Worm (Caenorhabditis elegans) whole organism, L3 larva: ENCODE results near the gene nlp-56.
"Not testable (repeated sequence)": the region's sequence is repeated elsewhere in the genome, so short reads cannot be mapped to it uniquely, and the experiment has no call there.

Experiments
- R02D3.7 ChIP-seq: fragments of 150-350 bp; optimal IDR thresholded peaks from 2 replicates; lab custom pipeline; 2014; ENCODE audit warnings: missing biosample characterization, missing genetic modification characterization
- ZK546.5 ChIP-seq: sonication (generic microtip); optimal IDR thresholded peaks from 2 replicates; lab custom pipeline; 2017; ENCODE audit warnings: missing biosample characterization, missing genetic modification characterization
- aly-2 ChIP-seq: fragments of 150-350 bp; optimal IDR thresholded peaks from 2 replicates; lab custom pipeline; 2014; ENCODE audit warnings: missing biosample characterization, missing genetic modification characterization
- ama-1 ChIP-seq: fragments of 150-350 bp; optimal IDR thresholded peaks from 2 replicates; lab custom pipeline; 2018
- ceh-28 ChIP-seq: fragments of 150-350 bp; optimal IDR thresholded peaks from 2 replicates; lab custom pipeline; 2014; ENCODE audit warnings: missing biosample characterization, missing genetic modification reagents, missing genetic modification characterization
- ceh-82 ChIP-seq: fragments of 150-350 bp; optimal IDR thresholded peaks from 2 replicates; lab custom pipeline; 2014; ENCODE audit warnings: missing biosample characterization, missing genetic modification characterization
- egl-27 ChIP-seq: sonication (generic microtip); optimal IDR thresholded peaks from 4 replicates; lab custom pipeline; 2017; ENCODE audit warnings: missing biosample characterization, missing genetic modification reagents, missing genetic modification characterization
- egl-5 ChIP-seq: fragments of 150-350 bp; optimal IDR thresholded peaks from 2 replicates; lab custom pipeline; 2017; ENCODE audit warnings: missing biosample characterization, missing genetic modification reagents, missing genetic modification characterization, inconsistent platforms
- elt-2 ChIP-seq: sonication (generic microtip); optimal IDR thresholded peaks from 2 replicates; lab custom pipeline; 2016; ENCODE audit warnings: missing genetic modification reagents, mild to moderate bottlenecking, missing genetic modification characterization, missing compliant biosample characterization
- elt-3 ChIP-seq, 3 experiments: fragments of 150-350 bp in 1 of 3; sonication (generic microtip) in 2 of 3; optimal IDR thresholded peaks; 2 replicates in 2 of 3; 4 replicates in 1 of 3; lab custom pipeline; 2014 to 2017; ENCODE audit warnings: missing biosample characterization in 3 of 3, missing genetic modification characterization in 3 of 3
- eor-1 ChIP-seq, 2 experiments: fragments of 150-350 bp; optimal IDR thresholded peaks; 2 replicates each; lab custom pipeline; 2014 to 2018; ENCODE audit warnings: missing biosample characterization in 2 of 2, missing genetic modification characterization in 2 of 2
- hmg-11 ChIP-seq: sonication (generic microtip); optimal IDR thresholded peaks from 2 replicates; lab custom pipeline; 2016; ENCODE audit warnings: missing genetic modification characterization, missing compliant biosample characterization
- lin-15B ChIP-seq: fragments of 150-350 bp; optimal IDR thresholded peaks from 2 replicates; lab custom pipeline; 2014; ENCODE audit warnings: missing biosample characterization, missing genetic modification characterization
- lin-39 ChIP-seq: fragments of 150-350 bp; optimal IDR thresholded peaks from 2 replicates; lab custom pipeline; 2018; ENCODE audit warnings: missing biosample characterization, missing genetic modification reagents, missing genetic modification characterization
- lsy-12 ChIP-seq: sonication (generic microtip); optimal IDR thresholded peaks from 2 replicates; lab custom pipeline; 2016; ENCODE audit warnings: mild to moderate bottlenecking, missing genetic modification characterization, missing compliant biosample characterization
- mdl-1 ChIP-seq: fragments of 150-350 bp; optimal IDR thresholded peaks from 2 replicates; lab custom pipeline; 2014; ENCODE audit warnings: missing biosample characterization, missing genetic modification characterization
- nfya-1 ChIP-seq: sonication (generic microtip); optimal IDR thresholded peaks from 2 replicates; lab custom pipeline; 2017; ENCODE audit warnings: missing genetic modification characterization, mild to moderate bottlenecking, missing compliant biosample characterization, antibody characterized with exemption, moderate library complexity; ENCODE audit not compliant: insufficient read depth
- nhr-11 ChIP-seq: fragments of 150-350 bp; optimal IDR thresholded peaks from 2 replicates; lab custom pipeline; 2014; ENCODE audit warnings: missing biosample characterization, missing genetic modification characterization
- nhr-23 ChIP-seq: fragments of 150-350 bp; optimal IDR thresholded peaks from 2 replicates; lab custom pipeline; 2014; ENCODE audit warnings: missing biosample characterization, missing genetic modification reagents, missing genetic modification characterization
- nhr-237 ChIP-seq: fragments of 150-350 bp; optimal IDR thresholded peaks from 2 replicates; lab custom pipeline; 2014; ENCODE audit warnings: missing biosample characterization, missing genetic modification characterization
- nhr-25 ChIP-seq: sonication (generic microtip); optimal IDR thresholded peaks from 2 replicates; lab custom pipeline; 2017; ENCODE audit warnings: missing biosample characterization, missing genetic modification characterization
- nhr-43 ChIP-seq: sonication (generic microtip); optimal IDR thresholded peaks from 2 replicates; lab custom pipeline; 2016; ENCODE audit warnings: mild to moderate bottlenecking, missing genetic modification characterization, missing compliant biosample characterization; ENCODE audit not compliant: poor library complexity, severe bottlenecking
- nhr-67 ChIP-seq: fragments of 150-350 bp; optimal IDR thresholded peaks from 2 replicates; lab custom pipeline; 2014; ENCODE audit warnings: missing biosample characterization, missing genetic modification characterization
- nhr-76 ChIP-seq: fragments of 150-350 bp; sonication (generic microtip); optimal IDR thresholded peaks from 5 replicates; lab custom pipeline; 2014; ENCODE audit warnings: missing biosample characterization, missing genetic modification characterization
- pha-4 ChIP-seq: fragments of 150-350 bp; optimal IDR thresholded peaks from 2 replicates; lab custom pipeline; 2014; ENCODE audit warnings: missing biosample characterization, missing genetic modification reagents, missing genetic modification characterization
- pqm-1 ChIP-seq: fragments of 150-350 bp; optimal IDR thresholded peaks from 2 replicates; lab custom pipeline; 2017; ENCODE audit warnings: missing biosample characterization, missing genetic modification characterization, inconsistent platforms
- sea-2 ChIP-seq: fragments of 150-350 bp; sonication (generic microtip); optimal IDR thresholded peaks from 4 replicates; lab custom pipeline; 2014; ENCODE audit warnings: missing biosample characterization, missing genetic modification reagents, missing genetic modification characterization
- skn-1 ChIP-seq: fragments of 150-350 bp; optimal IDR thresholded peaks from 2 replicates; lab custom pipeline; 2014; ENCODE audit warnings: missing biosample characterization, missing genetic modification characterization
- snpc-4 ChIP-seq: fragments of 150-350 bp; optimal IDR thresholded peaks from 2 replicates; lab custom pipeline; 2014; ENCODE audit warnings: missing biosample characterization, missing genetic modification characterization
- tbx-2 ChIP-seq: sonication (generic microtip); optimal IDR thresholded peaks from 2 replicates; lab custom pipeline; 2016; ENCODE audit warnings: mild to moderate bottlenecking, missing genetic modification characterization, missing compliant biosample characterization
- unc-62 ChIP-seq: fragments of 150-350 bp; sonication (generic microtip); optimal IDR thresholded peaks from 4 replicates; lab custom pipeline; 2014; ENCODE audit warnings: missing biosample characterization, missing genetic modification reagents, missing genetic modification characterization
- zag-1 ChIP-seq: fragments of 150-350 bp; optimal IDR thresholded peaks from 2 replicates; lab custom pipeline; 2014; ENCODE audit warnings: missing biosample characterization, missing genetic modification characterization
- ztf-4 ChIP-seq: fragments of 150-350 bp; optimal IDR thresholded peaks from 2 replicates; lab custom pipeline; 2014; ENCODE audit warnings: missing biosample characterization, missing genetic modification characterization

The nlp-56 gene

DNA sequence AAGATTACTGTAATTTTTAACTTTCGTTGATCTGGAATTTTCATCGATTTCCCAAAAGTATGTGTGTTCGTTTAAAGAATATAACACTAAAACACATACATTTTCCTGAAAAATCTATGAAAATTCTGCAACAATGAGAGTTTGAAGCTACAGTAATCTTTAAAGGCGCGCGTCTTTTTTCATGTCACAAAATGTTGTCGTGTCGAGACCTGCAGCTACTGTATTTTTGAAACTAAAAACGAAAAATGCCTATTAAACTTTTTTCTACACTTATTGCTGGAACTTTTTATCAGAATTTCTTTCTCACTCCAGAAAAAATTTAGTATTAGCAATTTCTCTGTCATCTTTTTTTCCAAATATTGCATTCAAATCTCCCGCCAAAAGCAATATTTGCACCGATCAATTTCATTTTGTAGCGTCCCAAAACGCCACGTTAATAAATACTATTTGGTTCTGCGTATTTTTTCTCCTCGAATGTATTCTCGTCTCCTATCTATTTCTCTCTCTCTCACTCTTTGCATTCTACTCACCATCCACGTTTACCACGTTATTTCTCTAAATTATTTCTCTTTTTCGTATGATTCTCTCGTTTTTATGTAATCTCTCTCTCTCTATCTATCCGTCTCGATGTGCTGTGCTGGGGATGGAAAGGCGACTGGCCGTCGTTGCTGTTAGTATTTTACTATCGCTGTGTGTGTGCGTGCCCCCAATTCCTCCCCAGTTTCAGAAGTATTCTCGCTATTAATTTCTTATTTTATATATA, 2.0 kb upstream of the nlp-56 start, which contains the start of gene melo-1:
TSS of gene melo-1 (plus strand) at position 658 of the 763 bp plus-strand sequence.
- TF ChIP-seq nhr-25 (peak; percentile 22), lin-15B (peak; percentile 42), ceh-28 (tag; lab: Kevin White, UChicago) (peak; percentile 28), elt-2 (tag; lab: Kevin White, UChicago) (peak; percentile 48), hmg-11 (tag; lab: Kevin White, UChicago) (peak; percentile 73), pha-4 (tag; lab: Kevin White, UChicago) (peak; percentile 76), nfya-1 (tag; lab: Kevin White, UChicago) (peak; percentile 81), snpc-4 (tag; lab: Kevin White, UChicago) (peak; percentile 42), nhr-23 (tag; lab: Kevin White, UChicago) (peak; percentile 34), ceh-82 (tag; lab: Kevin White, UChicago) (no peak), eor-1 (tag; optimal IDR thresholded peaks at IDR 0.05; lab: Kevin White, UChicago) (no peak), ztf-4 (tag; lab: Kevin White, UChicago) (no peak), pqm-1 (tag; lab: Kevin White, UChicago) (peak; percentile 2), nhr-237 (no peak)

ce11 chrIV:14782211-14782610, 2.3 kb downstream of the nlp-56 start, which contains the start of gene Y57G11C.1130:
Y57G11C.1130 (plus strand) TSS chrIV:14782511.
- TF ChIP-seq nfya-1 (tag; lab: Kevin White, UChicago) (no peak), lin-39 (no peak), tbx-2 (tag; lab: Kevin White, UChicago) (no peak), nhr-25 (no peak), nhr-67 (tag; lab: Kevin White, UChicago) (no peak), egl-5 (tag; lab: Kevin White, UChicago) (no peak), zag-1 (no peak), sea-2 (GFP tag; lab: Kevin White, UChicago) (no peak)

DNA sequence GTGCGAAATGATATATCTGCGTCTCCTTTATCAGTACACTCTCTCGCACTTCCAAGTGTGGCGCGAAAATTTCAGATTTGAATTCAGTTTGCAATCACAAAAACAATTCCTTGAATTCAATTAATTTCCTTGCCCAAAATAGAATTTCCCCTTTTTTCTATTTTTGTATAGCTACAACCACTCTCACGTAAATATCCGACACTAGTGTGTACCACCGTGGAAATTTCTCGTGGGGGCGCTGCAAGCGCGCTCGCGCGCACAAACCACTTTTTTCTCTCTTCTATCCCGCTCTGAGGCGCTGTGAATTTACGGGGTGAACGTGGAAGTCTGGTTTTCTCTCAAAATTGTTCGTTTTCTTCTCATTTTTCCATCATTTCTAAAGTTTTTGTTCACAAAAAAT, 3.0 kb downstream of the nlp-56 start, which contains the start of gene Y57G11C.8:
TSS of gene Y57G11C.8 (plus strand) at position 301 of the 400 bp plus-strand sequence.
- no peak for TF ChIP-seq ama-1
- no peak for TF ChIP-seq mdl-1 (tag; lab: Kevin White, UChicago)
- no peak for TF ChIP-seq ZK546.5
- TF ChIP-seq lin-39, result no peak
- no peak for TF ChIP-seq lin-15B
- no peak for TF ChIP-seq R02D3.7
- no peak for TF ChIP-seq snpc-4 (tag; lab: Kevin White, UChicago)
- no peak for TF ChIP-seq nhr-43
- TF ChIP-seq zag-1, result no peak
- TF ChIP-seq lsy-12 (tag; lab: Kevin White, UChicago), result no peak
- no peak for TF ChIP-seq nhr-76 (tag; lab: Kevin White, UChicago)
- no peak for TF ChIP-seq egl-27 (tag; lab: Kevin White, UChicago)
- TF ChIP-seq unc-62 (GFP tag; lab: Kevin White, UChicago), result no peak
- TF ChIP-seq nhr-67 (tag; lab: Kevin White, UChicago), result no peak
- TF ChIP-seq skn-1 (tag; lab: Kevin White, UChicago), result no peak
- TF ChIP-seq nhr-11, result no peak

- TF ChIP-seq snpc-4 (tag; lab: Kevin White, UChicago), result peak; percentile 38
- TF ChIP-seq, all 47 proteins: peak for 1; not testable (repeated sequence) for 46
Measured at ce11 chrIV:14780566-14780965, 4.0 kb downstream of the nlp-56 start.

- not testable (repeated sequence) for TF ChIP-seq aly-2 (tag; lab: Kevin White, UChicago); elt-3 (tag; optimal IDR thresholded peaks at IDR 0.05; lab: Kevin White, UChicago); mdl-1 (tag; lab: Kevin White, UChicago)
Measured at ce11 chrIV:14774454-14774853, 10.1 kb downstream of the nlp-56 start, which contains the start of gene Y57G11C.51. Y57G11C.51 (minus strand) TSS chrIV:14774554.
